Worm (Caenorhabditis elegans): ENCODE results near the gene rpb-4.

DNA sequence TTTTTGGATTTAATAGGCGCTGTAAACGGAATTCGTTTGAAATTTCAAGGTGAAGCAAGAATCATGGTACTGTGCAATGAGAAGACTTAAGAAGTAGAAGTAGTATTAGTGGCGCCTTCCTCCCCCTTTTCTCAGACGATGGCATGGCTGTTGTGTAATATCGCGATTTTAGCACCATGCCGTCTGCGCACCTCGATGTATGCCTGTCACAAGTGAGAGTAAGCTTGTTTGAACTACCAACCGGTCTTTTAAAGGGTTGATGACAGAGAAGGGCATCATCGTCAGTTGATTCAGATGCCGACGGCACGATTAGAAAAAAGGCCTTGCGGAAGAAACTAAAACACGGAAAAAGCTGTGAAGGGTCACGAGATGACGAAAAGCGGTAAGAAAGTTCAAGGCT, 29.7 kb downstream of the rpb-4 start:
- TF ChIP-seq ama-1 (optimal IDR thresholded peaks at IDR 0.05) (no peak), ama-1 (GFP tag; optimal IDR thresholded peaks at IDR 0.05) (no peak), nhr-90 (tag; optimal IDR thresholded peaks at IDR 0.05) (no peak), somi-1 (GFP tag; optimal IDR thresholded peaks at IDR 0.05) (no peak)

Data from whole organism, young adult.